Fruit fly (Drosophila melanogaster): ENCODE data around the gene CG15824.

Gene CG15824

dm6 chr2L:846167-846868, 38.6 kb downstream of the CG15824 start (continued):
- TF ChIP-seq CG4730 (GFP tag; IDR thresholded peaks at IDR 0.05): no peak
- peak; percentile 43 to 56 for TF ChIP-seq Pdp1 (GFP tag; optimal IDR thresholded peaks at IDR 0.05)
- TF ChIP-seq CG9215 (GFP tag; IDR thresholded peaks at IDR 0.05): no peak
- TF ChIP-seq onecut (GFP tag; IDR thresholded peaks at IDR 0.05): peak; percentile 20; the same call in 1 of the 2 replicates
- TF ChIP-seq CG14667 (GFP tag; IDR thresholded peaks at IDR 0.05): peak; percentile 39; the same call in 1 of the 2 replicates
- peak; percentile 56 for TF ChIP-seq Sox100B (GFP tag; optimal IDR thresholded peaks at IDR 0.05)
- TF ChIP-seq CG13123 (GFP tag; optimal IDR thresholded peaks at IDR 0.05): peak; percentile 31
- TF ChIP-seq Fer1 (GFP tag; optimal IDR thresholded peaks at IDR 0.05): peak; percentile 22
- TF ChIP-seq pzg (GFP tag; optimal IDR thresholded peaks at IDR 0.05): no peak
- no peak for TF ChIP-seq CkIIα-i1 (GFP tag; IDR thresholded peaks at IDR 0.05)
- no peak for TF ChIP-seq CG2199 (GFP tag; IDR thresholded peaks at IDR 0.05)
- TF ChIP-seq Chrac-16 (GFP tag; optimal IDR thresholded peaks at IDR 0.05): peak; percentile 52
- TF ChIP-seq YL-1 (GFP tag; optimal IDR thresholded peaks at IDR 0.05): no peak
- TF ChIP-seq kah (GFP tag; optimal IDR thresholded peaks at IDR 0.05): no peak
- TF ChIP-seq CG4328 (GFP tag; optimal IDR thresholded peaks at IDR 0.05): no peak
- no peak for TF ChIP-seq CG7372 (GFP tag; IDR thresholded peaks at IDR 0.05)
- TF ChIP-seq CG33557 (GFP tag; optimal IDR thresholded peaks at IDR 0.05): no peak
- no peak for TF ChIP-seq repo (GFP tag; optimal IDR thresholded peaks at IDR 0.05)
- peak; percentile 53; the same call in 1 of the 2 replicates for TF ChIP-seq vvl (GFP tag; IDR thresholded peaks at IDR 0.05)
- TF ChIP-seq CG18262 (tag; optimal IDR thresholded peaks at IDR 0.05): peak; percentile 76
- no peak for TF ChIP-seq pita (GFP tag; optimal IDR thresholded peaks at IDR 0.05)
- no peak for TF ChIP-seq CG14965 (GFP tag; optimal IDR thresholded peaks at IDR 0.05; ENCODE audit: borderline replicate concordance)
- no peak for TF ChIP-seq CG1832 (GFP tag; optimal IDR thresholded peaks at IDR 0.05)
- TF ChIP-seq pan (optimal IDR thresholded peaks at IDR 0.05): no peak
- peak in 1 of 2 experiments; percentile 70 for TF ChIP-seq pan (GFP tag; optimal IDR thresholded peaks at IDR 0.05 in 1 of 2, IDR thresholded peaks at IDR 0.05 in 1 of 2)
- TF ChIP-seq CoRest (tag; optimal IDR thresholded peaks at IDR 0.05): peak; percentile 68
- TF ChIP-seq Atf6 (GFP tag; IDR thresholded peaks at IDR 0.05): no peak
- TF ChIP-seq CG7786 (GFP tag; optimal IDR thresholded peaks at IDR 0.05): peak; percentile 60
- no peak for TF ChIP-seq Hr39 (optimal IDR thresholded peaks at IDR 0.05)
- TF ChIP-seq bcd (GFP tag; optimal IDR thresholded peaks at IDR 0.05): peak; percentile 62
- peak; percentile 30 for TF ChIP-seq CG1792 (GFP tag; optimal IDR thresholded peaks at IDR 0.05)
- peak; percentile 77; the same call in 2 of the 3 replicates for TF ChIP-seq CG17361 (GFP tag; IDR thresholded peaks at IDR 0.05)
- no peak for TF ChIP-seq sd (tag; optimal IDR thresholded peaks at IDR 0.05)
- peak; percentile 43; the same call in 1 of the 3 replicates for TF ChIP-seq dysf (GFP tag; IDR thresholded peaks at IDR 0.05)
- TF ChIP-seq shn (GFP tag; optimal IDR thresholded peaks at IDR 0.05): peak; percentile 53
- TF ChIP-seq CG7963 (GFP tag; IDR thresholded peaks at IDR 0.05; ENCODE audit: partially characterized antibody): no peak
- no peak for TF ChIP-seq Dip2 (GFP tag; IDR thresholded peaks at IDR 0.05)
- peak in 1 of 2 experiments; percentile 69 for TF ChIP-seq Hr78 (GFP tag; optimal IDR thresholded peaks at IDR 0.05)
- peak; percentile 27 for TF ChIP-seq crc (GFP tag; optimal IDR thresholded peaks at IDR 0.05)
- TF ChIP-seq CG10431 (GFP tag; optimal IDR thresholded peaks at IDR 0.05): no peak
- peak; percentile 87 for TF ChIP-seq CG1603 (tag; optimal IDR thresholded peaks at IDR 0.05)
- no peak for TF ChIP-seq chinmo (GFP tag; IDR thresholded peaks at IDR 0.05; ENCODE audit: partially characterized antibody)
- peak; percentile 8; the same call in 1 of the 3 replicates for TF ChIP-seq CG34422 (GFP tag; IDR thresholded peaks at IDR 0.05)
- TF ChIP-seq Atf3 (GFP tag; optimal IDR thresholded peaks at IDR 0.05): no peak
- TF ChIP-seq CG9437 (GFP tag; optimal IDR thresholded peaks at IDR 0.05): peak; percentile 52
- no peak for TF ChIP-seq z (GFP tag; IDR thresholded peaks at IDR 0.05)
- TF ChIP-seq hth (optimal IDR thresholded peaks at IDR 0.05): no peak
- TF ChIP-seq CG11695 (GFP tag; IDR thresholded peaks at IDR 0.05): no peak
- peak in 1 of 2 experiments; percentile 87 for TF ChIP-seq Eip74EF (GFP tag; optimal IDR thresholded peaks at IDR 0.05)
- peak; percentile 73 for TF ChIP-seq Camta (GFP tag; optimal IDR thresholded peaks at IDR 0.05)
